Fruit fly (Drosophila melanogaster): ENCODE results near the gene CG31546.

CG31546 gene

DNA sequence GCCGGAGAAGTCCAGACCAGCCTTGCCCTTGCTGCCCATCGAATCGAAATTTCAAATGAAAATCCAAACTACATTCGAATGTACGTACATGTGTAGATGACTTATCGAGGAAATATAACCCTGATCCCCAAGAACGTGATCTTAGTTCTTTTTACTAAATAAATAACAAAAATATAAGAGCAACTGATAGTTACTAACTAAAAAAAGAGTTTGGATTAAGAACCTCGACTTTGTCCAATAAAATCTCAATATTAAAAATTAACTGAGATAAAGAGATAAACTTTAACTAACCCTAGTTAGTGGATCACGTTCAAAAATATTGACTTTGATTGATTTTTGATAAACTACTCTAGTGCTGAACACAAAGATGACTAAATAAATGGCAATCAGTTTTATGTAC lies at the start of gene CG31546:
Gene CG31546 (minus strand): TSS at position 101 of the 400 bp plus-strand sequence.
- TF ChIP-seq Mnt (GFP tag; optimal IDR thresholded peaks at IDR 0.05), result no peak

- TF ChIP-seq cnc (optimal IDR thresholded peaks at IDR 0.05) (no peak), pad (GFP tag; optimal IDR thresholded peaks at IDR 0.05) (peak; percentile 31), Crg-1 (GFP tag; optimal IDR thresholded peaks at IDR 0.05) (no peak), tj (GFP tag; optimal IDR thresholded peaks at IDR 0.05) (no peak)
These were observed 49.2 kb upstream of the CG31546 start for dm6 chr3R:5684550-5685118.

DNA sequence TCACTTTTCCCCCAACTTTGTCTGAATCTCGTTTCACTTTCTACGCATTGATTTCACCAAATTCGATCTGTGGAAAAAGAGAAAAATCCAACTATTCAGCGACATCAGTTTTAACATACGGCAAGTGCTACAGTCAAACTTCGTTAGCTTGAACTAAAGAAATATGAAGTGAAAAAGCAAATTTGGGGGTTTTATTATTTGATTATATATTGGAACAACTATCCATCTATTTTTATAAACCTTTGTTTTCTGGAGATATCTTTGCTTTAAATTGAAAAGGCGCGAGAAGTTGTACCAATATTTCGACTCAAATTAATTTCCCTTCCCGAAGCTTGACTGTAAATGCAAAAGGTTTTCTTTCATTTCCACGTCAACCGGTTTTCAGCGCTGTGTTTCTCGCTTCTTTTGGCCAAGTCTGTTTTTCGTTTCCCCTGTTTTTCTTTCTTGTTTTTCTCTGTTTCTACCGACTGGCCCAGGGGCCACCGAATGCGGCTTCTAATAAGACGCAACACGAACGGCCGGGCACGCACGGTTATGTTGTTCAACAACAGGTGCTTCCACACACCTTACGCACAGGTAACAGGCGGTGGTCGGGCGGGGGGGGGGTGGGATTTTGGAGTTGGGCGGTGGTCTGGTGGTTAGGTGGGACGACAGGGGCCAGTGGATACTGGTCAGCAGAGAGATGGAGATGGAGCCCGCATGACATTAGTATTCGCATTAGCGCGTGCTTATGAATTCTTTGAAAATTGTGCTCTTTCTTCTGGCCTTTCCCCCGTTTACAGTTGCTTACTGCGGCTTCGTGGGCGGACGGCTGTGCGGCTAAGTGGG lies 47.7 kb upstream of the CG31546 start:
- no peak for TF ChIP-seq kay (GFP tag; ENCODE audit: borderline replicate concordance)
- TF ChIP-seq bab1 (GFP tag; optimal IDR thresholded peaks at IDR 0.05), result peak; percentile 23

DNA sequence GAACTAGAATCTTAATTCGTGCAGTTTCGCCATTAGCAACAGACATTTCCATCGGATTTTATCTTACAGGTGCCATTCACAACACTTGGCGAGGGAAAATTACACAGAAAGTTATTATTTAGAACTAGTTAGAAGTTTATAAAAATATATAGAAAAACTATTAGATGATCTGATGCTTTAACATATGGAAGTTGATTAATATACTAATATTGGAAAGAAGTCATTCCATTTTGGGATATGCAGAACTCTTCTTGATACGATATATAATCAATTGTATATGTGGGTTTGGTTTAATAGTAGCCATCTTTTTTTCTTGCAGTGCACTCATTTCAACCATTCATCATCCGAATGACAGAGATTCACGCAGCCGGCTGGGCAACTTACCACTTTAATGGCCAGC lies 46.8 kb upstream of the CG31546 start:
- TF ChIP-seq CG14711 (tag; optimal IDR thresholded peaks at IDR 0.05) (no peak), CG12768 (GFP tag; optimal IDR thresholded peaks at IDR 0.05) (no peak), Clk (GFP tag; optimal IDR thresholded peaks at IDR 0.05) (no peak), Mnt (GFP tag; optimal IDR thresholded peaks at IDR 0.05) (no peak), CG5204 (GFP tag; optimal IDR thresholded peaks at IDR 0.05) (no peak), CG33017 (tag; optimal IDR thresholded peaks at IDR 0.05) (no peak), Crg-1 (GFP tag; optimal IDR thresholded peaks at IDR 0.05) (no peak), kay (GFP tag; ENCODE audit: borderline replicate concordance) (no peak), pad (GFP tag; optimal IDR thresholded peaks at IDR 0.05) (no peak), Hr96 (GFP tag; optimal IDR thresholded peaks at IDR 0.05) (no peak), cic (GFP tag; optimal IDR thresholded peaks at IDR 0.05) (no peak), toe (GFP tag; optimal IDR thresholded peaks at IDR 0.05) (no peak), ovo (GFP tag; optimal IDR thresholded peaks at IDR 0.05) (no peak), CG11617 (GFP tag; optimal IDR thresholded peaks at IDR 0.05) (no peak), cnc (optimal IDR thresholded peaks at IDR 0.05) (no peak), bab1 (GFP tag; optimal IDR thresholded peaks at IDR 0.05) (no peak), CG7101 (tag; optimal IDR thresholded peaks at IDR 0.05) (no peak), tj (GFP tag; optimal IDR thresholded peaks at IDR 0.05) (no peak), CG1620 (GFP tag; optimal IDR thresholded peaks at IDR 0.05) (no peak), CG7045 (GFP tag; optimal IDR thresholded peaks at IDR 0.05) (no peak)

DNA sequence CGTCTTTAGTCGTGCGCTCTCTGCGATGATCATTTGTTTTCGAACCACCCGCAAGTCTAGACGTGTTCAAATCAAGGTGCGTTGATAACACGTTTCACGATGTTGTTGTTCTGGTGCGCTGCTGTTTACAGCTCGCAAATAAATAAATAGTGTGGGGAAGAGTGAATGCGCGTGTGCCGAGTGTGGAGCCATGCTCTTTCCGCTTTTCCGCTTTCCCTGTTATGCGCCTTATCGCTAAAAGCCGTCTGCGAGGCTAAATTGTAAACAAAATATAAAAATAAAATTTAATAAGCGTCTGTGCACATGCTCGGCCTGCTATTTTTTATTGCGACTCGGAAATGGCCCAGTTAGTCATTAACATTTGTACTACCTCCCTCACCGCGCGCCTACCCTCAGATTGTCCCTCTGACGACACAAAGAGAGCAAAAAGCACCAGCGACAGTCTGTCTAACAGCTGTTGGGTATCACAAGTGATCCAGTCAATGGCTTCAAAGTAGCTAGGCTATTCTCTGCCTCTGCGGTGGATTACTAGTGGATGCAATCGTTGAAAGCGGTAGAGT lies 37.3 kb upstream of the CG31546 start:
- peak; percentile 72 for TF ChIP-seq ovo (GFP tag; optimal IDR thresholded peaks at IDR 0.05)
- TF ChIP-seq CG7101 (tag; optimal IDR thresholded peaks at IDR 0.05), result peak; percentile 67
- peak; percentile 98 for TF ChIP-seq Mnt (GFP tag; optimal IDR thresholded peaks at IDR 0.05)
- peak; percentile 56 for TF ChIP-seq CG33017 (tag; optimal IDR thresholded peaks at IDR 0.05)
- no peak for TF ChIP-seq cnc (optimal IDR thresholded peaks at IDR 0.05)
- TF ChIP-seq CG7045 (GFP tag; optimal IDR thresholded peaks at IDR 0.05), result peak; percentile 66
- TF ChIP-seq cic (GFP tag; optimal IDR thresholded peaks at IDR 0.05), result peak; percentile 96
- peak; percentile 49 for TF ChIP-seq CG14711 (tag; optimal IDR thresholded peaks at IDR 0.05)
- TF ChIP-seq CG5204 (GFP tag; optimal IDR thresholded peaks at IDR 0.05), result no peak
- TF ChIP-seq Clk (GFP tag; optimal IDR thresholded peaks at IDR 0.05), result peak; percentile 24
- TF ChIP-seq CG1620 (GFP tag; optimal IDR thresholded peaks at IDR 0.05), result no peak
- peak; percentile 33 for TF ChIP-seq Hr96 (GFP tag; optimal IDR thresholded peaks at IDR 0.05)
- peak; percentile 50 for TF ChIP-seq pad (GFP tag; optimal IDR thresholded peaks at IDR 0.05)
- TF ChIP-seq kay (GFP tag; ENCODE audit: borderline replicate concordance), result peak; percentile 99
- peak; percentile 49 for TF ChIP-seq CG12768 (GFP tag; optimal IDR thresholded peaks at IDR 0.05)
- TF ChIP-seq tj (GFP tag; optimal IDR thresholded peaks at IDR 0.05), result peak; percentile 47
- TF ChIP-seq CG11617 (GFP tag; optimal IDR thresholded peaks at IDR 0.05), result peak; percentile 69
- TF ChIP-seq Crg-1 (GFP tag; optimal IDR thresholded peaks at IDR 0.05), result peak; percentile 69
- peak; percentile 67 for TF ChIP-seq bab1 (GFP tag; optimal IDR thresholded peaks at IDR 0.05)
- TF ChIP-seq toe (GFP tag; optimal IDR thresholded peaks at IDR 0.05), result no peak

dm6 chr3R:5671795-5672657 lies 36.6 kb upstream of the CG31546 start:
- TF ChIP-seq toe (GFP tag; optimal IDR thresholded peaks at IDR 0.05), result no peak
- TF ChIP-seq ovo (GFP tag; optimal IDR thresholded peaks at IDR 0.05), result no peak
- no peak for TF ChIP-seq Hr96 (GFP tag; optimal IDR thresholded peaks at IDR 0.05)
- no peak for TF ChIP-seq Crg-1 (GFP tag; optimal IDR thresholded peaks at IDR 0.05)
- no peak for TF ChIP-seq pad (GFP tag; optimal IDR thresholded peaks at IDR 0.05)
- no peak for TF ChIP-seq tj (GFP tag; optimal IDR thresholded peaks at IDR 0.05)
- no peak for TF ChIP-seq CG7101 (tag; optimal IDR thresholded peaks at IDR 0.05)
- no peak for TF ChIP-seq CG11617 (GFP tag; optimal IDR thresholded peaks at IDR 0.05)
- no peak for TF ChIP-seq CG5204 (GFP tag; optimal IDR thresholded peaks at IDR 0.05)
- TF ChIP-seq CG12768 (GFP tag; optimal IDR thresholded peaks at IDR 0.05), result no peak
- TF ChIP-seq CG33017 (tag; optimal IDR thresholded peaks at IDR 0.05), result no peak
- TF ChIP-seq Clk (GFP tag; optimal IDR thresholded peaks at IDR 0.05), result no peak
- no peak for TF ChIP-seq cnc (optimal IDR thresholded peaks at IDR 0.05)
- no peak for TF ChIP-seq bab1 (GFP tag; optimal IDR thresholded peaks at IDR 0.05)
- no peak for TF ChIP-seq CG7045 (GFP tag; optimal IDR thresholded peaks at IDR 0.05)
- no peak for TF ChIP-seq CG14711 (tag; optimal IDR thresholded peaks at IDR 0.05)
- TF ChIP-seq cic (GFP tag; optimal IDR thresholded peaks at IDR 0.05), result no peak

All from whole organism, adult.